Worm (Caenorhabditis elegans): ENCODE data around the gene R02D5.1.

ce11 chrV:14548510-14548909 is 40.5 kb downstream of the R02D5.1 start:
- TF ChIP-seq nhr-237 (tag; optimal IDR thresholded peaks at IDR 0.05) (no peak), ama-1 (optimal IDR thresholded peaks at IDR 0.05) (no peak), ceh-82 (tag; optimal IDR thresholded peaks at IDR 0.05) (no peak), fos-1 (tag; optimal IDR thresholded peaks at IDR 0.05) (no peak), aly-2 (tag; optimal IDR thresholded peaks at IDR 0.05) (no peak), skn-1 (tag; optimal IDR thresholded peaks at IDR 0.05) (no peak)
